Worm (Caenorhabditis elegans) whole organism, L1 larva: ENCODE measurements around the gene cdd-2.

Experiments
- C04F5.9 ChIP-seq: sonication (generic microtip); optimal IDR thresholded peaks from 2 replicates; lab custom pipeline; 2016; ENCODE audit warnings: missing genetic modification characterization, missing compliant biosample characterization
- C16A3.4 ChIP-seq: fragments of 150-350 bp; optimal IDR thresholded peaks from 2 replicates; lab custom pipeline; 2014; ENCODE audit warnings: missing biosample characterization, missing genetic modification characterization
- C34B4.2 ChIP-seq: sonication (generic microtip); optimal IDR thresholded peaks from 2 replicates; lab custom pipeline; 2017; ENCODE audit warnings: mild to moderate bottlenecking, missing genetic modification characterization, missing compliant biosample characterization
- F16B12.6 ChIP-seq: fragments of 150-350 bp; optimal IDR thresholded peaks from 2 replicates; lab custom pipeline; 2014; ENCODE audit warnings: missing biosample characterization, missing genetic modification characterization
- Y116A8C.19 ChIP-seq: sonication (generic microtip); optimal IDR thresholded peaks from 2 replicates; lab custom pipeline; 2016; ENCODE audit warnings: missing compliant biosample characterization, missing genetic modification characterization, borderline replicate concordance
- blmp-1 ChIP-seq: fragments of 150-350 bp; optimal IDR thresholded peaks from 2 replicates; lab custom pipeline; 2014; ENCODE audit warnings: missing biosample characterization, missing genetic modification characterization
- ceh-8 ChIP-seq: fragments of 200-800 bp; sonication (Bioruptor generic); optimal IDR thresholded peaks from 2 replicates; lab custom pipeline; 2018; ENCODE audit warnings: mild to moderate bottlenecking, missing genetic modification characterization, moderate library complexity, missing compliant biosample characterization
- ceh-82 ChIP-seq, 3 experiments: fragments of 150-350 bp in 1 of 3; sonication (generic microtip) in 2 of 3; optimal IDR thresholded peaks; 2 replicates each; lab custom pipeline; 2014 to 2017; ENCODE audit warnings: missing biosample characterization in 3 of 3, missing genetic modification characterization in 3 of 3
- ceh-90 ChIP-seq: sonication (generic microtip); optimal IDR thresholded peaks from 2 replicates; lab custom pipeline; 2016; ENCODE audit warnings: missing genetic modification characterization, missing compliant biosample characterization
- dsc-1 ChIP-seq: sonication (generic microtip); optimal IDR thresholded peaks from 2 replicates; lab custom pipeline; 2016; ENCODE audit warnings: mild to moderate bottlenecking, missing genetic modification characterization, missing compliant biosample characterization
- efl-1 ChIP-seq, 4 experiments: fragments of 150-350 bp; optimal IDR thresholded peaks in 3 of 4; peaks in 1 of 4; 1 replicate in 1 of 4; 2 replicates in 3 of 4; lab custom pipeline; 2014; ENCODE audit warnings: missing biosample characterization in 2 of 4, missing genetic modification characterization in 2 of 4, missing genetic modification reagents in 2 of 4
- efl-3 ChIP-seq: fragments of 200-800 bp; sonication (Bioruptor generic); optimal IDR thresholded peaks from 2 replicates; lab custom pipeline; 2018; ENCODE audit warnings: mild to moderate bottlenecking, missing genetic modification characterization, missing compliant biosample characterization
- elt-3 ChIP-seq, 6 experiments: fragments of 150-350 bp in 1 of 6; sonication (generic microtip); optimal IDR thresholded peaks; 2 replicates each; lab custom pipeline; 2017 to 2018; ENCODE audit warnings: missing biosample characterization in 6 of 6, missing genetic modification characterization in 6 of 6, inconsistent platforms in 1 of 6
- ets-5 ChIP-seq: fragments of 200-800 bp; sonication (Bioruptor generic); IDR thresholded peaks from 2 replicates; pipeline ENCODE4 v1.3.6; 2022; ENCODE audit warnings: missing genetic modification characterization, missing compliant biosample characterization
- fkh-8 ChIP-seq: sonication (generic microtip); optimal IDR thresholded peaks from 2 replicates; lab custom pipeline; 2016; ENCODE audit warnings: mild to moderate bottlenecking, missing genetic modification characterization, missing compliant biosample characterization
- fos-1 ChIP-seq: fragments of 150-350 bp; optimal IDR thresholded peaks from 2 replicates; lab custom pipeline; 2014; ENCODE audit warnings: missing biosample characterization, missing genetic modification characterization
- grh-1 ChIP-seq: fragments of 200-800 bp; sonication (Bioruptor generic); IDR thresholded peaks from 2 replicates; pipeline ENCODE4 v1.3.6; 2022; ENCODE audit warnings: missing genetic modification reagents, missing genetic modification characterization, missing compliant biosample characterization
- hlh-17 ChIP-seq: fragments of 200-800 bp; sonication (Bioruptor generic); optimal IDR thresholded peaks from 2 replicates; lab custom pipeline; 2018; ENCODE audit warnings: missing genetic modification characterization, mild to moderate bottlenecking, missing compliant biosample characterization, moderate library complexity, borderline replicate concordance
- hlh-4 ChIP-seq: sonication (generic microtip); optimal IDR thresholded peaks from 2 replicates; lab custom pipeline; 2016; ENCODE audit warnings: mild to moderate bottlenecking, missing genetic modification characterization, missing compliant biosample characterization
- isw-1 ChIP-seq: fragments of 200-800 bp; sonication (Bioruptor generic); IDR thresholded peaks from 2 replicates; pipeline ENCODE4 v1.3.6; 2022; ENCODE audit warnings: missing genetic modification characterization, missing compliant biosample characterization
- lin-13 ChIP-seq: fragments of 150-350 bp; optimal IDR thresholded peaks from 2 replicates; lab custom pipeline; 2014; ENCODE audit warnings: missing biosample characterization, missing genetic modification reagents, missing genetic modification characterization
- lin-14 ChIP-seq: fragments of 200-800 bp; sonication (Bioruptor generic); optimal IDR thresholded peaks from 2 replicates; lab custom pipeline; 2018; ENCODE audit warnings: mild to moderate bottlenecking, missing genetic modification characterization, moderate library complexity, missing compliant biosample characterization
- lin-15B ChIP-seq: fragments of 150-350 bp; sonication (generic microtip); optimal IDR thresholded peaks from 3 replicates; lab custom pipeline; 2014; ENCODE audit warnings: missing biosample characterization, missing genetic modification characterization
- lin-35 ChIP-seq, 2 experiments: fragments of 150-350 bp; optimal IDR thresholded peaks; 2 replicates each; lab custom pipeline; 2014; ENCODE audit warnings: missing biosample characterization in 2 of 2, missing genetic modification characterization in 2 of 2, missing genetic modification reagents in 2 of 2
- lir-3 ChIP-seq: sonication (generic microtip); optimal IDR thresholded peaks from 2 replicates; lab custom pipeline; 2016; ENCODE audit warnings: mild to moderate bottlenecking, missing genetic modification characterization, moderate library complexity, missing compliant biosample characterization; ENCODE audit not compliant: poor library complexity
- lsy-2 ChIP-seq, 2 experiments: fragments of 150-350 bp; optimal IDR thresholded peaks; 2 replicates each; lab custom pipeline; 2014; ENCODE audit warnings: missing biosample characterization in 2 of 2, missing genetic modification characterization in 2 of 2
- mab-9 ChIP-seq: fragments of 200-800 bp; sonication (Bioruptor generic); IDR thresholded peaks from 2 replicates; pipeline ENCODE4 v1.3.6; 2022; ENCODE audit warnings: missing genetic modification reagents, missing genetic modification characterization, missing compliant biosample characterization
- mdl-1 ChIP-seq, 2 experiments: fragments of 150-350 bp; optimal IDR thresholded peaks; 2 replicates each; lab custom pipeline; 2014 to 2017; ENCODE audit warnings: missing biosample characterization in 2 of 2, missing genetic modification characterization in 2 of 2, inconsistent platforms in 1 of 2
- mep-1 ChIP-seq: fragments of 150-350 bp; optimal IDR thresholded peaks from 2 replicates; lab custom pipeline; 2014; ENCODE audit warnings: missing biosample characterization, missing genetic modification characterization
- nhr-11 ChIP-seq: fragments of 150-350 bp; optimal IDR thresholded peaks from 2 replicates; lab custom pipeline; 2014; ENCODE audit warnings: missing biosample characterization, missing genetic modification characterization
- nhr-12 ChIP-seq: sonication (generic microtip); optimal IDR thresholded peaks from 2 replicates; lab custom pipeline; 2017; ENCODE audit warnings: missing biosample characterization, missing genetic modification characterization
- nhr-20 ChIP-seq: sonication (generic microtip); optimal IDR thresholded peaks from 2 replicates; lab custom pipeline; 2016; ENCODE audit warnings: mild to moderate bottlenecking, missing genetic modification characterization, missing compliant biosample characterization
- nhr-28 ChIP-seq: fragments of 150-350 bp; optimal IDR thresholded peaks from 2 replicates; lab custom pipeline; 2014; ENCODE audit warnings: missing biosample characterization, missing genetic modification characterization
- nhr-47 ChIP-seq: sonication (generic microtip); optimal IDR thresholded peaks from 2 replicates; lab custom pipeline; 2016; ENCODE audit warnings: mild to moderate bottlenecking, missing genetic modification characterization, moderate library complexity, missing compliant biosample characterization
- nhr-71 ChIP-seq: sonication (generic microtip); optimal IDR thresholded peaks from 2 replicates; lab custom pipeline; 2016; ENCODE audit warnings: mild to moderate bottlenecking, missing genetic modification characterization, moderate library complexity, missing compliant biosample characterization
- nhr-84 ChIP-seq: sonication (generic microtip); optimal IDR thresholded peaks from 2 replicates; lab custom pipeline; 2017; ENCODE audit warnings: missing biosample characterization, missing genetic modification characterization
- nhr-85 ChIP-seq: sonication (generic microtip); peaks from one replicate; lab custom pipeline; 2016; ENCODE audit warnings: missing genetic modification characterization, inconsistent platforms, missing compliant biosample characterization
- skn-1 ChIP-seq: fragments of 150-350 bp; optimal IDR thresholded peaks from 2 replicates; lab custom pipeline; 2014; ENCODE audit warnings: missing biosample characterization, missing genetic modification characterization
- snpc-4 ChIP-seq: fragments of 150-350 bp; optimal IDR thresholded peaks from 2 replicates; lab custom pipeline; 2014; ENCODE audit warnings: missing biosample characterization, missing genetic modification characterization
- snu-23 ChIP-seq: sonication (generic microtip); optimal IDR thresholded peaks from 2 replicates; lab custom pipeline; 2016; ENCODE audit warnings: missing genetic modification characterization, missing compliant biosample characterization
- sptf-1 ChIP-seq: fragments of 150-350 bp; optimal IDR thresholded peaks from 2 replicates; lab custom pipeline; 2014; ENCODE audit warnings: missing biosample characterization, missing genetic modification characterization
- tbx-2 ChIP-seq: sonication (generic microtip); optimal IDR thresholded peaks from 2 replicates; lab custom pipeline; 2016; ENCODE audit warnings: missing genetic modification characterization, missing compliant biosample characterization
- tlp-1 ChIP-seq: fragments of 150-350 bp; optimal IDR thresholded peaks from 2 replicates; lab custom pipeline; 2014; ENCODE audit warnings: missing biosample characterization, missing genetic modification characterization
- unc-98 ChIP-seq: fragments of 200-800 bp; sonication (Bioruptor generic); IDR thresholded peaks from 2 replicates; pipeline ENCODE4 v1.3.6; 2022; ENCODE audit warnings: missing genetic modification characterization, missing compliant biosample characterization
- vab-15 ChIP-seq: sonication (generic microtip); optimal IDR thresholded peaks from 2 replicates; lab custom pipeline; 2017; ENCODE audit warnings: missing genotype, mild to moderate bottlenecking, missing genetic modification characterization, missing compliant biosample characterization
- xbp-1 ChIP-seq: sonication (generic microtip); optimal IDR thresholded peaks from 2 replicates; lab custom pipeline; 2016; ENCODE audit warnings: missing genetic modification characterization, missing compliant biosample characterization
- zag-1 ChIP-seq: fragments of 150-350 bp; optimal IDR thresholded peaks from 2 replicates; lab custom pipeline; 2014; ENCODE audit warnings: missing biosample characterization, missing genetic modification characterization
- zip-4 ChIP-seq: fragments of 200-800 bp; sonication (Bioruptor generic); optimal IDR thresholded peaks from 2 replicates; lab custom pipeline; 2018; ENCODE audit warnings: mild to moderate bottlenecking, missing genetic modification characterization, moderate library complexity, missing compliant biosample characterization
- ztf-11 ChIP-seq, 2 experiments: sonication (generic microtip); optimal IDR thresholded peaks; 2 replicates each; lab custom pipeline; 2016 to 2017; ENCODE audit warnings: missing genetic modification characterization in 2 of 2, missing biosample characterization in 1 of 2, missing compliant biosample characterization in 1 of 2

Gene cdd-2

DNA sequence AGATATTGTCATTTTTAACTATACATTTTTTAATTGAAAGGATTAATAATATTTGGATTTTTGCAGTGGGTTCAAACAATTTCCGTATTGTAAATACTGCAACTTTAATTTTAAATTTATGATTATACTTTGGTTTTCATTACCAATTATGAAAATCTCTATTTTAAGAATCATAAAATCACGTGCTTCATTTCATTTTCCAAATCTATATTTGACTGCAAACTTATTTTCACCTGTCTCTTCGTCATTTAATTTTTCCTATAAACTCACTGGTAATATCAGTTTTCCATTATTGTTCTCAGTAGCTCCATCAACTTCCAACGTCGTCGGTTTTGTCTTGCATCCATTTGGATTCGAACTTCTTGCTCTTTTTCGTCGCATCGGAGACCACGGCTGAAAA lies 15.3 kb downstream of the cdd-2 start, which contains the start of gene R05G6.1:
TSS of gene R05G6.1 (plus strand) at position 301 of the 400 bp plus-strand sequence.
- TF ChIP-seq ceh-82 (tag; optimal IDR thresholded peaks at IDR 0.05; lab: Kevin White, UChicago) = no peak
- TF ChIP-seq hlh-4 (tag; lab: Kevin White, UChicago) = peak; percentile 44
- TF ChIP-seq, all 84 proteins: peak for 1

DNA sequence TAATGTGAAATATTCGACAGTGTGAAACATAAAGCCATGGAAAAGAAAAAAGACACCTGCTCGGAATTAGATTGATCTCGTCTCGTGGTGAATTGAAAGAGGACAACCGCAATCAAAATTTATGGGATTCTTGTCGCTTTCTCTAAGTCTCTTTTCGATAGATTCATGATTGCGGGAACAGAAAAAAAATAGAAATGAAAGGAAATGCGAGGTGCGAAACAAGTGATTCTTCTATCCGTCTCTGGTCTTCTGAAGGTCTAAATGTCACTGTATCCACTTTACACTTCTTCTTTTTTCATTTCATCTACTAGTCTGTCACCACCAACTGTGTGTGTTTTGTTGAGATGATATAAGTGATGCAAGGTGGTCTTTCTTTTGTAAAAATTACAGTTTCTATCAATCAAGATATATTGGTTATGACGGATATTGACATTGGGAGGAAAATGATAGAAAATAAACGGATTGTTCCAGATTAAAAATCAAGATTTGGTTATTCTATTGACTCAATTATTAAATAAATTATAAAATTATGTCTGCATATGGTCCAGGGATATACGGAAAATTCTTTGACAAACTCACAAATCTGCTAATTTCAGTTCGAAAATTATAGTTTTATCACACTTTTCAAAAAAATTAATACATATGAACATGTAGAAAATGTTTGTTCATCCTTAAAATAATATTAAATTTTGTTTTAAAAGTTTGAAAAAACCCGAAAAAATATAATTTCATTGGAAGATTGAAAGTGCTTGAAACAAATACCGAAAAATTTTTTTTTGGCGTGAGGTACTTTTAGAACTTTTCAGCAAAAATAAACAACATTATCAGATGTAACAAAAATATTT lies 17.2 kb downstream of the cdd-2 start:
- no peak for TF ChIP-seq xbp-1 (tag; lab: Kevin White, UChicago)
- TF ChIP-seq isw-1 = no peak
- TF ChIP-seq nhr-28 = no peak
- TF ChIP-seq C16A3.4 (tag; lab: Kevin White, UChicago) = no peak
- peak; percentile 56 for TF ChIP-seq snu-23 (GFP tag; lab: Kevin White, UChicago)
- peak; percentile 79 for TF ChIP-seq lin-14 (GFP tag; lab: Kevin White, UChicago)
- no peak for TF ChIP-seq C34B4.2
- no peak for TF ChIP-seq fkh-8
- TF ChIP-seq hlh-17 (GFP tag; lab: Kevin White, UChicago) = no peak
- TF ChIP-seq nhr-84 (tag; lab: Kevin White, UChicago) = no peak
- no peak for TF ChIP-seq tlp-1
- TF ChIP-seq zag-1 (tag; lab: Kevin White, UChicago) = no peak
- TF ChIP-seq nhr-71 (tag; lab: Kevin White, UChicago) = peak; percentile 34
- TF ChIP-seq efl-3 (GFP tag; lab: Kevin White, UChicago) = no peak
- no peak for TF ChIP-seq nhr-11 (tag; lab: Kevin White, UChicago)
- no peak for TF ChIP-seq lin-13
- TF ChIP-seq C04F5.9 = no peak
- TF ChIP-seq hlh-4 (tag; lab: Kevin White, UChicago) = no peak
- no peak for TF ChIP-seq ets-5 (GFP tag; lab: Robert Waterston, UW)
- peak in 1 of 2 experiments; percentile 4 for TF ChIP-seq mdl-1 (tag; optimal IDR thresholded peaks at IDR 0.05; lab: Kevin White, UChicago)
- TF ChIP-seq elt-3 (tag; optimal IDR thresholded peaks at IDR 0.05; lab: Kevin White, UChicago) = peak in 3 of 6 experiments; percentile 2 to 59 (median 12)
- no peak for TF ChIP-seq unc-98 (GFP tag; lab: Robert Waterston, UW)
- TF ChIP-seq zip-4 (GFP tag; lab: Kevin White, UChicago) = no peak
- no peak for TF ChIP-seq ceh-8 (GFP tag; lab: Kevin White, UChicago)
- peak; percentile 87 for TF ChIP-seq nhr-85
- TF ChIP-seq F16B12.6 = no peak
- no peak for TF ChIP-seq lin-35 (GFP tag; optimal IDR thresholded peaks at IDR 0.05; lab: Kevin White, UChicago)
- TF ChIP-seq blmp-1 (tag; lab: Kevin White, UChicago) = peak; percentile 87
- no peak for TF ChIP-seq lir-3
- no peak for TF ChIP-seq lin-15B (tag; lab: Kevin White, UChicago)
- TF ChIP-seq fos-1 (tag; lab: Kevin White, UChicago) = no peak
- no peak for TF ChIP-seq nhr-12 (tag; lab: Kevin White, UChicago)
- TF ChIP-seq ztf-11 (tag; optimal IDR thresholded peaks at IDR 0.05; lab: Kevin White, UChicago) = no peak
- TF ChIP-seq tbx-2 (tag; lab: Kevin White, UChicago) = no peak
- peak; percentile 26 for TF ChIP-seq mep-1
- no peak for TF ChIP-seq nhr-47 (tag; lab: Kevin White, UChicago)
- no peak for TF ChIP-seq ceh-90
- no peak for TF ChIP-seq vab-15
- TF ChIP-seq Y116A8C.19 (tag; lab: Kevin White, UChicago) = no peak
- no peak for TF ChIP-seq grh-1 (GFP tag; lab: Robert Waterston, UW)
- TF ChIP-seq nhr-20 = peak; percentile 30
- TF ChIP-seq dsc-1 = peak; percentile 40
- no peak for TF ChIP-seq efl-1 (optimal IDR thresholded peaks at IDR 0.05; lab: Kevin White, UChicago)
- peak in 1 of 2 experiments; percentile 1 for TF ChIP-seq efl-1 (GFP tag; optimal IDR thresholded peaks at IDR 0.05 in 1 of 2; lab: Kevin White, UChicago)
- TF ChIP-seq lsy-2 (tag; optimal IDR thresholded peaks at IDR 0.05; lab: Kevin White, UChicago) = peak in 1 of 2 experiments; percentile 44
- no peak for TF ChIP-seq sptf-1 (tag; lab: Kevin White, UChicago)
- no peak for TF ChIP-seq mab-9 (GFP tag; lab: Robert Waterston, UW)
- no peak for TF ChIP-seq skn-1 (tag; lab: Kevin White, UChicago)
- no peak for TF ChIP-seq snpc-4 (tag; lab: Kevin White, UChicago)
